Worm (Caenorhabditis elegans) whole organism, L1 larva: ENCODE data around the gene K09E3.7.

Experiments
- aha-1 ChIP-seq: fragments of 150-350 bp; optimal IDR thresholded peaks from 2 replicates; lab custom pipeline; 2014; ENCODE audit warnings: missing biosample characterization, missing genetic modification characterization
- ets-5 ChIP-seq: fragments of 200-800 bp; sonication (Bioruptor generic); IDR thresholded peaks from 2 replicates; pipeline ENCODE4 v1.3.6; 2022; ENCODE audit warnings: missing genetic modification characterization, missing compliant biosample characterization
- nhr-20 ChIP-seq: sonication (generic microtip); optimal IDR thresholded peaks from 2 replicates; lab custom pipeline; 2016; ENCODE audit warnings: mild to moderate bottlenecking, missing genetic modification characterization, missing compliant biosample characterization
- nhr-237 ChIP-seq: fragments of 150-350 bp; optimal IDR thresholded peaks from 2 replicates; lab custom pipeline; 2014; ENCODE audit warnings: missing biosample characterization, missing genetic modification characterization
- rnt-1 ChIP-seq: sonication (generic microtip); optimal IDR thresholded peaks from 2 replicates; lab custom pipeline; 2016; ENCODE audit warnings: mild to moderate bottlenecking, missing genetic modification characterization, moderate library complexity, missing compliant biosample characterization

DNA sequence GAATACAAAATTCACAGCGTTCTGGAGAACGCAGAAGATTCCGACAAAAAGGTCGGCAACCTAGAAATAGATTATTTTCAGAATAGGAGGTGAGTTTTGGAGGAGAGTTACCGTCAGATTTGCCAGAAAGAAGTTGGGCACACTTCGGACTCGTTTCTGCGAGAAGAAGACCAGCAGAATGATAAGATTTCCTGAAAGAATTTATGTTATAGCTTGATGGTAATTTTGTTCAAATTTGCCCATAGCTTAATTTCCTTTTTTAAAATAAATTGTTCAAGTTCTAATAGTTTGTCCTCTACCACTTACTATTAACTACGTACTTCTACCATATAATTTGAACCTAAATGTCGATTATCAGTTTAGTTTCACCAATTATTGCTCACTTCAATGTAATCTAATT, 22.8 kb upstream of the K09E3.7 start:
- TF ChIP-seq ets-5 (GFP tag; lab: Robert Waterston, UW) (no peak), nhr-237 (tag; lab: Kevin White, UChicago) (no peak), rnt-1 (tag; lab: Kevin White, UChicago) (no peak), nhr-20 (tag; lab: Kevin White, UChicago) (no peak), aha-1 (no peak)
